Worm (Caenorhabditis elegans) whole organism, late embryonic: ENCODE data around the gene F21H7.12.

Experiments used
- ahr-1 ChIP-seq: sonication (generic microtip); optimal IDR thresholded peaks from 2 replicates; lab custom pipeline; 2016; ENCODE audit warnings: missing genetic modification characterization, missing compliant biosample characterization
- ceh-19 ChIP-seq: fragments of 200-800 bp; sonication (Bioruptor generic); optimal IDR thresholded peaks from 2 replicates; lab custom pipeline; 2018; ENCODE audit warnings: mild to moderate bottlenecking, missing genetic modification characterization, missing compliant biosample characterization
- ceh-34 ChIP-seq: sonication (generic microtip); optimal IDR thresholded peaks from 2 replicates; lab custom pipeline; 2016; ENCODE audit warnings: mild to moderate bottlenecking, missing genetic modification characterization, missing compliant biosample characterization
- elt-2 ChIP-seq: sonication (generic microtip); optimal IDR thresholded peaks from 2 replicates; lab custom pipeline; 2016; ENCODE audit warnings: missing genetic modification reagents, missing genetic modification characterization, missing compliant biosample characterization
- fkh-10 ChIP-seq: fragments of 150-350 bp; optimal IDR thresholded peaks from 2 replicates; lab custom pipeline; 2014; ENCODE audit warnings: missing biosample characterization, missing genetic modification reagents, missing genetic modification characterization
- hlh-15 ChIP-seq: sonication (generic microtip); optimal IDR thresholded peaks from 2 replicates; lab custom pipeline; 2016; ENCODE audit warnings: missing genetic modification characterization, missing compliant biosample characterization
- hlh-8 ChIP-seq: sonication (generic microtip); optimal IDR thresholded peaks from 2 replicates; lab custom pipeline; 2016; ENCODE audit warnings: missing genotype, missing genetic modification characterization, missing compliant biosample characterization
- nhr-232 ChIP-seq: sonication (generic microtip); optimal IDR thresholded peaks from 2 replicates; lab custom pipeline; 2016; ENCODE audit warnings: missing genetic modification characterization, missing compliant biosample characterization
- pat-9 ChIP-seq: fragments of 200-800 bp; sonication (Bioruptor generic); optimal IDR thresholded peaks from 2 replicates; lab custom pipeline; 2018; ENCODE audit warnings: mild to moderate bottlenecking, missing genetic modification characterization, moderate library complexity, missing compliant biosample characterization
- pqm-1 ChIP-seq: sonication (generic microtip); optimal IDR thresholded peaks from 2 replicates; lab custom pipeline; 2016; ENCODE audit warnings: missing genetic modification characterization, missing compliant biosample characterization
- pros-1 ChIP-seq: fragments of 150-350 bp; optimal IDR thresholded peaks from 2 replicates; lab custom pipeline; 2014; ENCODE audit warnings: missing biosample characterization, missing genetic modification reagents, missing genetic modification characterization
- sox-2 ChIP-seq: fragments of 200-800 bp; sonication (Bioruptor generic); IDR thresholded peaks from 2 replicates; pipeline ENCODE4 v1.3.6; 2022; ENCODE audit warnings: missing genetic modification reagents, missing genetic modification characterization, missing compliant biosample characterization
- unc-86 ChIP-seq: sonication (generic microtip); optimal IDR thresholded peaks from 2 replicates; lab custom pipeline; 2016; ENCODE audit warnings: missing genetic modification characterization, missing compliant biosample characterization

ce11 chrV:16269556-16269955 is 39.6 kb downstream of the F21H7.12 start, which contains the start of the genes fbxa-2 and T13F3.8:
- no peak for TF ChIP-seq hlh-8 (tag; lab: Kevin White, UChicago)
- TF ChIP-seq fkh-10: no peak
- no peak for TF ChIP-seq nhr-232 (tag; lab: Kevin White, UChicago)
- TF ChIP-seq pat-9 (tag; lab: Kevin White, UChicago): no peak
- TF ChIP-seq ceh-34: no peak
- TF ChIP-seq pros-1 (tag; lab: Kevin White, UChicago): no peak
- TF ChIP-seq elt-2 (tag; lab: Kevin White, UChicago): no peak
- no peak for TF ChIP-seq ceh-19 (GFP tag; lab: Kevin White, UChicago)
- TF ChIP-seq pqm-1 (tag; lab: Kevin White, UChicago): no peak
- TF ChIP-seq ahr-1 (tag; lab: Kevin White, UChicago): no peak
- no peak for TF ChIP-seq sox-2 (GFP tag; lab: Robert Waterston, UW)
- TF ChIP-seq hlh-15 (tag; lab: Kevin White, UChicago): no peak
- no peak for TF ChIP-seq unc-86 (tag; lab: Kevin White, UChicago)
